Fruit fly (Drosophila melanogaster) Kc167 (cell line): ENCODE measurements around the gene Cyp309a1.

Experiments
- Myc ChIP-seq: fragments of >200 bp; optimal IDR thresholded peaks from 2 replicates; lab custom pipeline; 2017; ENCODE audit warnings: missing external identifiers
- Sin3A ChIP-seq: fragments of >200 bp; optimal IDR thresholded peaks from 2 replicates; lab custom pipeline; 2018; ENCODE audit warnings: missing external identifiers
- h ChIP-seq: fragments of >200 bp; optimal IDR thresholded peaks from 3 replicates; lab custom pipeline; 2018; ENCODE audit warnings: missing external identifiers
- insv ChIP-seq: fragments of >200 bp; optimal IDR thresholded peaks from 3 replicates; lab custom pipeline; 2018; ENCODE audit warnings: missing external identifiers
- psq ChIP-seq: fragments of >200 bp; optimal IDR thresholded peaks from 2 replicates; lab custom pipeline; 2017; ENCODE audit warnings: missing external identifiers
- ttk ChIP-seq: sonication (Bioruptor generic); optimal IDR thresholded peaks from 2 replicates; lab custom pipeline; 2017; ENCODE audit warnings: missing external identifiers

Gene Cyp309a1

DNA sequence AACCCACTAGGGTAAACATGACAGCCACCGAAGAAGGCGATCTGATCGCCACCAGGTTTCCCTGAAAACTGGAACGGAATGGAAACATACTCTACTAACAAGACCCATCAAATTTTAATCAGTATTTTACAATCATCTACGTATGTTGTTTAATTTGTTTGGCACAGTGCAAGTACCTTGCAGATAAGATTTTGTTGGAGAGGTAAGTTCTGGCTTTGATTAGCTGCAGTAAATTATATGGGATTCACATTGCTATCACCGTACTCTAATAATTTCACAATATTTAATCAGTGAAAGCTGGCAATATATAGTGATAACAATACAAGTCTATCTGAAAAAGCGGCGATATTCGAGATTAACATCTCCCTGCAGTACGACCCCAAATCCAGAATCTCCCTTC, at the start of gene Cyp309a1:
Gene Cyp309a1 (minus strand): TSS at position 73 of the 400 bp plus-strand sequence.
- TF ChIP-seq Myc (lab: Kevin White, UChicago): no peak
- TF ChIP-seq psq: no peak
- no peak for TF ChIP-seq ttk
- no peak for TF ChIP-seq h

DNA sequence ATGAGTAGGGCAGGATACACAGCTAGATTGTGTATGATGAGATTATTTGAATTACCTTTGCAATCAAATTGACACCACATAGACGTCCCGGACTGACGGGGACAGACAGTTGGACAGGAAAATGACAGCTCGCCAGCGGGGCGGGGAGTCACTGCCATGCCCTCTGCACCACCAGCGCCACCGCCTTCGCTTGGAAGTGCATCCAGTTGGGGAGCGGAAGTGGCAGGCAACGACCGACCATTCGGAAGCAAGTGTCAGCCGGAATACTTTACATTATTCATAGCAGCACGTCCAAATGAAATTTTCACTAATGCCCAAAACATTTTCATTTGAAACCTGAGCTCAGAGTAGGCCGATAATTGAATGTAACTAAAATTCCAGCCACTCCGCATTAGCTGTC, 45.1 kb upstream of the Cyp309a1 start, which contains the start of gene CG15395:
Gene CG15395 (plus strand): TSS at position 301 of the 400 bp plus-strand sequence.
- TF ChIP-seq insv: no peak
- no peak for TF ChIP-seq h
- no peak for TF ChIP-seq psq

DNA sequence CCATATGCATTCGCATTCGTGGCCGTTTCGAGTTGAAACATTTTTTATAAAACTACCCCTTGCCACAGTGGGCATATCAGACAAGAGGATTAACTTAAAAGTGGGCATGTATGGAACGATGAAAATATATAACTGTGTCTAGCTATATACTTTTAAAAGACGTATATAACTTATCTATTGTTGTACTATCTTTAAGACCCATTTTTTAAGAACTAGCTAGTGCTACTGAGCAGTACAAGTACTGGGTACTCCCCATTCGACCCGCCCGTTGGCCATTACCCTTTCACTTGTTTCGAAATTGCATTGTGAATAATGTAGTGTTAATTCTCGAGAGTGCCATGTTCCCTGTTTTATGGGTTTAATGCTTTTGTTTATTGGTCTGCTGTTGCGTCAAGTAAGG, 42.1 kb upstream of the Cyp309a1 start:
- TF ChIP-seq h: no peak
- no peak for TF ChIP-seq Myc (lab: Kevin White, UChicago)
- no peak for TF ChIP-seq ttk
- TF ChIP-seq psq: no peak
- no peak for TF ChIP-seq Sin3A (lab: Kevin White, UChicago)
- no peak for TF ChIP-seq insv

DNA sequence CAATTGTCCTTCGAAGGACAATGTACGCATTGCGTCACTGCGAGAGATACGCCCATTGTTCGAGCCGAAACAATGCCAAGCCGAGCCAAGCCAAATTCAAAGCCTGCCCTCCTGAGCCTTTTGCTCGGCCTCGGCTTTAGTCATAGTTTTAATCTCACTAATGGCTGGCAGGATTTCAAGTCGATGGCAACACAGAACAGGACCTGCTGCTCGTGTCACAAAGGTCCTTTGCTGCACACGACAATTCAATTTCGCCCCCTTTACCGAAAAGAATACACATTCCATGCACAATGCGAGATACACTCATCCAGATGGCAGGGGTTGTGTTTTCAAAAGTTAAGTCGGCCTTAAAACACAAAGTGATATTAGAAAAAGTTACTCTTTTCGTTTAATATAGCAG, 26.9 kb upstream of the Cyp309a1 start, which contains the start of gene CG15394:
Gene CG15394 (plus strand): TSS at position 301 of the 400 bp plus-strand sequence.
- TF ChIP-seq psq (no peak), h (no peak), insv (no peak), ttk (no peak), Sin3A (lab: Kevin White, UChicago) (no peak)

DNA sequence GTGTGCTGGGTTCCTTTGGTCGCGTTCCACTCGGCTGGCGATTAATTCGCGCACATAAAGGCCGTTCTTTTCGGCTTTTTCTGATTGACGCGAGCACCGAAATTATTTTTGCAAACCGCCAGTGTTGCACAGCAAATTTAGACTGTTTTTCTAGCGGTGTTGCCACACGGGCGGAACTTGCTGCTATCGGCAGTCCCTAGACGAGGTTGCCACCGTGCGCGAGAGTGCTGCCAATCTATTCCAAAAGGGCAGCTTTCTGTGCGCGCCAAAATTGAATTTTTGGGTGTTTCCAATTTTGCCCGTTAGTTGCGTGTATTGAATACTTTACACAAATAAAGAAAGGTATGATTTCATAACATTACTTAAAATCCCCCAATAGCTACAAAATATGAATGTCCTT, 20.7 kb upstream of the Cyp309a1 start, which contains the start of gene Drp1:
Gene Drp1 (minus strand): TSS at position 146 of the 400 bp plus-strand sequence.
- TF ChIP-seq Myc (lab: Kevin White, UChicago) (no peak), ttk (no peak), psq (no peak), h (no peak), Sin3A (lab: Kevin White, UChicago) (no peak), insv (no peak)

DNA sequence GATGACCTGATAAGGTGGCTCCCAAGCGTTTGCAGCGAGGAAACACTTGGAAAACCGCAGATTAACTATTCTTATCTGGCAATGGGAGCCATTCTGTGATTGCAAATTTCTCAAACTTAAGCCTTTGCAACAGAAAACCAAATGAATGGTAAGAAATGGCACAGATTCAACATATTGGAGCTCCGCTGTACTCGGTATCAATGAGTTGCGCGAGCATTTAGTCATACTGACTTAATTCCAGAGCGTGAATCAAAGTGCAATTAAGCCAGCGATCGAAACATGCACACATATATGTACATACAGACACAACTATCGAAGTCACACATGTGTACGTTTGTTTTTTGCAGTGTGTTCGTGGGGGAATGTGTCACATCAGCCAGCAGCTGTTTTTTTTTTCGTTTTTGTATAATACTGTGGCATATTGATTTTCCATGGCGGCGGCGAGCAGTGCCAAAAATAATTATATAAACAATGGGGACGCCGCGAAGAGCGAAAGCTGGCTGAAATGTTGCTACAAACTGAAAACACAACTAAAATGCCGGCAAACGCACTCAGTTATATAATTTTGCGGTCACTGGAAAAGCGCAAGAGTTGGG, 19.9 kb upstream of the Cyp309a1 start:
- TF ChIP-seq h (no peak), insv (no peak), Myc (lab: Kevin White, UChicago) (no peak), ttk (no peak), psq (no peak), Sin3A (lab: Kevin White, UChicago) (no peak)

DNA sequence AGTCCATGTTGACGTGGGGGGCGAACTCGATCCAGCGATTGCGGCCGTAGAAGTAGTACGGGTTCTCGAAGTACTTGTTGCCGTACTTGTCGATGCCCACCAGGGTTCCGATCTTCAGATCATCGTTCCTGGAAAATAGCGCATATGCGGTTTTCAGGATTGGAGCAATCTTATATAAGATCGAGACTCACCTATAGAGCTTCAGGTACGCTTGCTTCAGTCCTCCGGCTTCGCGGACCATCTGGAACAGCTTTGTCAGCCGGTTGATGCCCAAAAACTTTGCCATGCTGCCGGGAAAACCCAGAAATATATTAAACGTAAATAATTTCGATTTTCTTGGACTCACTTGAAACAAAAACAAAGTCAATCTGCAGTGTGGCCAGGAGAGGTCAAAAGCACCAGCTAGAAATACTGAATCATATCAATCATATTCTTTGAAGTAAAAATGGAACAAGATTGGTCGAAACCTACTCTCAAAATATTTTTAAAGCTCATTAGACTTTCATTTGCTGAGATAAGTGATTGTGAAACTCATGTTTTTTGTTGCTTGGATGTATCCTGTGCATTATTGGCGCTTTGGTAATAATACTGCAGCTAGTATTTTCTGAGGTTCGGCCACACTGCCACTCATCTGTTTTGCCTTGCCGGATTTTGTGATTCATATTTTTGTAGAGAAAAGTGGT, 15.2 kb upstream of the Cyp309a1 start, which contains the start of the genes ND-B17.2 and Arpc5:
Gene ND-B17.2 (minus strand): TSS at position 504 of the 683 bp plus-strand sequence.
Gene Arpc5 (plus strand): TSS at position 624 of the 683 bp plus-strand sequence.
- TF ChIP-seq ttk: no peak
- TF ChIP-seq Sin3A (lab: Kevin White, UChicago): no peak

DNA sequence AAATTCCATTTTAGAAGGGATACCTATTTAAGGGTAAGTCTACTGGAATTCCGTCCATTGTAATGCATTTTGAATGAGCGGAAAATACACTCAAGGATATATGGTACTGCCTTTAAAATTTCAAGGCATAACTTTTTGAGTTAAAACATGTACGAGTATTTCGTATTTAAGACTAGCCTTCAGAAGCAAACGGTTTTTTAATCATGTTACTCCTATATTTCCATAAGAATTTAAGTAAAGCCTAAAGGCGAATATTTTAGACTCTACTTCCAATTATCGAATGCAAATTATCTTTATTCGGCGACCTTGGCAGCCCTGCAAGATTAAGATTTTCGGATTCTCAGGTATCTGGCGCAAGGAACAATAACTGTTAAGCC, 12.7 kb upstream of the Cyp309a1 start, which contains the start of gene Elba2:
Gene Elba2 (plus strand): TSS at position 327 of the 377 bp plus-strand sequence.
- no peak for TF ChIP-seq Myc (lab: Kevin White, UChicago)
- no peak for TF ChIP-seq Sin3A (lab: Kevin White, UChicago)
- TF ChIP-seq insv: no peak
- TF ChIP-seq ttk: no peak
- no peak for TF ChIP-seq h
- TF ChIP-seq psq: no peak

DNA sequence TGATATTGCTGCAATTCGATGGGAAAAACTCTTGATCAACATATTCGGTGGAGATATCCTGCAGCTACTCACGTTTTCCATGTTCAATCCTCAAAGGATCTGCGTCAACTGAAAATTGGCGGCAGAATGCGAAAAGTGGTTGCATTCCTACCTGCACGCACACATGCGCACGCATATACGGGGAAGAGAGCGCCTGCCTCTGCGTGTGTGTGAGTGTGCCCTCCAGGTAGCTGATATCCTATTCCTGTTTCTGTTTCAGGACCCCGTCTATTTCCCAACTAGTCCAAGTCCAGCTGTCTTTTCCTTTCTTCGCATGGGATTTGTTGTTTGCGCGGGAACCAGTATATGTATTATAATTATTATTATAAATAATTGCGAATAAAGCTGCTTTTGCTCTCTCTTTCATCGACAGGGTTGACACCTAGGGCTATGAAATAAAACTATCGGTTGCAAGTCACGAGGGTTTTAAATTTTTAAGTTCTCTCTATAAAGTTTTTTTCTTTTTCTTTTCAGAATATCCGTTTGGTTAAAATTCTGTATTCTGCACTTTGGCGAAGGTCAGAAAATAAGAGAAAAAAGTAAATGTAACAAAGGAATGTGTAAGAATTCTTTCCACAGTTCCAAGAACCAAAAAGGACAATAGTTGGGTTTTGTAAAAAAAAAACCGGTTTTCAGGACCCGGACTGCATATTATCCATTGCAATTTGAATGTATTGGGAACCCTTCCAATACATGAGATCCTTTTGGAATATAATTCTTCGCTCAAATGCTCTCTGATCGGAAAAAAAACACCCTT, 12.1 kb upstream of the Cyp309a1 start, which contains the start of gene insv:
Gene insv (minus strand): TSS at position 433 of the 796 bp plus-strand sequence.
- no peak for TF ChIP-seq psq
- no peak for TF ChIP-seq insv
- TF ChIP-seq Myc (lab: Kevin White, UChicago): no peak
- no peak for TF ChIP-seq h
- TF ChIP-seq ttk: no peak
- TF ChIP-seq Sin3A (lab: Kevin White, UChicago): no peak

DNA sequence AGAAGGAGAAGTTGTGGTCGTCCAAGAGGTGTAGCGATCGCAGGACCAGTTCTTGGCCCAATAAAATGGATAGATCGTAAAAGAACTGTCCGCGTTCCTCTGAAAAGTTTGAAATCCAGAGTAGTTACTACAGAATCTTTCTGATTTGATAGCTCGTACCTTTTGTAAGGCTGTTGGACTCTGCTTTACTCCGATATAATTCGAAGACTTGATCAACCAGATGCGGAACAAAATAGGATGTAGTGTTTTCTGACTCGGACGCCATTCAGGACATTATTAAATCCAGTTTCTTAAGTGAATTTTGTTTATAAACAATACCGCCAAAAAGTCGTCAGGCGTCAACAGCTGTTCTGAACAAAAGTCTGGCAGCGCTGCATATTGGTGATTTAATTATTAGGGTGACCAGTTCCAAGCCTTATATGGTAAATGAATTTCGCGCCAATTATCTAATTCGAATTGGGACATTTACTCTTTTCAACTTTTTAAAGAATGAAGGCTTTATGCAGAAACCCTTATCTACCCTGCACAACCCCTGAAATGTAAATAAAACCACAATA, 10.2 kb upstream of the Cyp309a1 start, which contains the start of the genes Rad1 and Sws1:
Gene Rad1 (minus strand): TSS at position 336 of the 557 bp plus-strand sequence.
Gene Sws1 (minus strand): TSS at position 336 of the 557 bp plus-strand sequence.
- TF ChIP-seq h (no peak), ttk (no peak)

DNA sequence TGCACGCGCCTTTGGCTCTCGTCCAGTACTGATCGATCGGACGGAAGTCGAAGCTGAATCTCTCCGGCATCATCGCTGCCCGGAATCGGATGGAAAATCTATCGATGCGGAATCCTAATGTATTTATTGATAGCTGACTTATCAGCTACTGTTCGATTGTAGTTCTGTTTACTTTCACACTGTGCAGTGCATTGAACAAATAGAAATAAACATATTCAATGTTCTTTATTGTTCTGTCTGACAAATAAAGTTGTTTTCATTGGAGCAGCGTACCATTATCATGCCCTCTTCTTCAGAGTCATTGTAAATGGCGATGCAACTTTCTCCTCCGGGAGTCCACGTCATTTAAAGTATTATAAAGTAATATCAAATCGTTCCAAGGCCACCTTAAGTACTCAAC, 8.3 kb upstream of the Cyp309a1 start, which contains the start of gene Cyp309a2:
Gene Cyp309a2 (minus strand): TSS at position 101 of the 400 bp plus-strand sequence.
- no peak for TF ChIP-seq Myc (lab: Kevin White, UChicago)
- TF ChIP-seq h: no peak
- TF ChIP-seq insv: no peak
- TF ChIP-seq Sin3A (lab: Kevin White, UChicago): no peak
- no peak for TF ChIP-seq psq
- no peak for TF ChIP-seq ttk

DNA sequence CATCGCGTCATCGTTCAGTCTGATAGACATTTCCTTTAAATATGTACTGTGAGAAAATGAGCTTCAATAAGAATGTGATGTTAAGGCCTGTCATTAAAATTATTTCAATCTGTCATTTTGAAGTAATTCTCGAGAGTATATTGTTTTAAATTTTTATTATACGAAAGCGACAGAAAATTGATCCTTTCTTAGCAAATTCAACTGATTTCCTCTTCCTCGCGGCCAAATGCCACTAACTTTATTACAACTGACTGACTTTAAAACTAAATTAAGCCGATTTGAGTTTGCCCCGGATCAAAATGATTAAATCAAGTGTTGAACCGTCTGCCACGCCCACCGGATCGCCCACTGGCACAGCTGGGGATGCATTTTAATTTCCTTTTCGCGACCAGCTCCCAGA, 11.9 kb downstream of the Cyp309a1 start, which contains the start of gene CG3515:
Gene CG3515 (minus strand): TSS at position 101 of the 400 bp plus-strand sequence.
- TF ChIP-seq insv (no peak), Sin3A (lab: Kevin White, UChicago) (no peak), psq (no peak), h (no peak), Myc (lab: Kevin White, UChicago) (no peak), ttk (no peak)
